Fruit fly (Drosophila melanogaster): ENCODE results near the gene CG6664.

Gene CG6664

dm6 chr3L:17055467-17055877, 39.5 kb upstream of the CG6664 start, which contains the start of gene CG7724 (continued):
- TF ChIP-seq Abd-B (GFP tag; optimal IDR thresholded peaks at IDR 0.05): no peak
- TF ChIP-seq sens (GFP tag): peak; percentile 51
- no peak for TF ChIP-seq z (GFP tag; IDR thresholded peaks at IDR 0.05)
- TF ChIP-seq psq (GFP tag; optimal IDR thresholded peaks at IDR 0.05): no peak
- no peak for TF ChIP-seq CG1602 (GFP tag; optimal IDR thresholded peaks at IDR 0.05)
- TF ChIP-seq CG2199 (GFP tag; IDR thresholded peaks at IDR 0.05): no peak
- no peak for TF ChIP-seq gro (GFP tag; optimal IDR thresholded peaks at IDR 0.05)
- TF ChIP-seq cg (GFP tag; optimal IDR thresholded peaks at IDR 0.05): no peak
- TF ChIP-seq MBD-R2 (GFP tag; IDR thresholded peaks at IDR 0.05): peak; percentile 39; the same call in 1 of the 2 replicates
- TF ChIP-seq mld (GFP tag; IDR thresholded peaks at IDR 0.05; ENCODE audit: partially characterized antibody): peak; percentile 85
- no peak for TF ChIP-seq CG13624 (GFP tag; optimal IDR thresholded peaks at IDR 0.05)
- TF ChIP-seq CG31365 (tag; optimal IDR thresholded peaks at IDR 0.05): no peak
- TF ChIP-seq Awh (GFP tag; IDR thresholded peaks at IDR 0.05): no peak
- 0 out of 2 replicates have a peak, but pooled peaks have one; percentile 31 for TF ChIP-seq CG2129 (GFP tag; IDR thresholded peaks at IDR 0.05; ENCODE audit: partially characterized antibody)
- TF ChIP-seq ase (GFP tag; IDR thresholded peaks at IDR 0.05): peak; percentile 16; the same call in 1 of the 3 replicates
- TF ChIP-seq gt (GFP tag; IDR thresholded peaks at IDR 0.05): no peak
- no peak for TF ChIP-seq CG1832 (GFP tag; optimal IDR thresholded peaks at IDR 0.05)
- TF ChIP-seq sqz (GFP tag; optimal IDR thresholded peaks at IDR 0.05): no peak
- peak; percentile 19 for TF ChIP-seq CG10543 (GFP tag; optimal IDR thresholded peaks at IDR 0.05)
- TF ChIP-seq repo (GFP tag; optimal IDR thresholded peaks at IDR 0.05): peak; percentile 10
- TF ChIP-seq hbn (GFP tag; IDR thresholded peaks at IDR 0.05; ENCODE audit: partially characterized antibody): peak; percentile 74
- no peak for TF ChIP-seq HmgD (GFP tag; optimal IDR thresholded peaks at IDR 0.05)
- no peak for TF ChIP-seq CG1529 (GFP tag; optimal IDR thresholded peaks at IDR 0.05)
- no peak for TF ChIP-seq CG14050 (GFP tag; IDR thresholded peaks at IDR 0.05)
- no peak for TF ChIP-seq salm (tag; optimal IDR thresholded peaks at IDR 0.05)
- TF ChIP-seq wor (GFP tag; IDR thresholded peaks at IDR 0.05): no peak
- no peak for TF ChIP-seq Atf-2 (GFP tag; optimal IDR thresholded peaks at IDR 0.05)
- no peak for TF ChIP-seq CG18764 (GFP tag; optimal IDR thresholded peaks at IDR 0.05)
- no peak; the same call in 2 of the 3 replicates for TF ChIP-seq B-H1 (GFP tag; IDR thresholded peaks at IDR 0.05)
- no peak for TF ChIP-seq CG9797 (GFP tag; optimal IDR thresholded peaks at IDR 0.05)
- no peak for TF ChIP-seq Six4 (GFP tag; optimal IDR thresholded peaks at IDR 0.05)
- TF ChIP-seq Antp (GFP tag; optimal IDR thresholded peaks at IDR 0.05): no peak
- peak; percentile 87 for TF ChIP-seq ato (GFP tag; IDR thresholded peaks at IDR 0.05; ENCODE audit: partially characterized antibody)
- TF ChIP-seq dmrt99B (tag; optimal IDR thresholded peaks at IDR 0.05): peak; percentile 4
- no peak for TF ChIP-seq dati (GFP tag; IDR thresholded peaks at IDR 0.05)
- TF ChIP-seq sima (GFP tag; optimal IDR thresholded peaks at IDR 0.05): no peak
- TF ChIP-seq CG8924 (tag; optimal IDR thresholded peaks at IDR 0.05): no peak
- no peak for TF ChIP-seq CG8290 (GFP tag; optimal IDR thresholded peaks at IDR 0.05)
- TF ChIP-seq CG8290 (tag; optimal IDR thresholded peaks at IDR 0.05): peak in 1 of 2 experiments; percentile 27
- TF ChIP-seq cad (GFP tag; optimal IDR thresholded peaks at IDR 0.05): no peak
- peak; percentile 52 for TF ChIP-seq abd-A (tag; optimal IDR thresholded peaks at IDR 0.05)
- TF ChIP-seq kni (GFP tag; optimal IDR thresholded peaks at IDR 0.05): no peak
- TF ChIP-seq CG11723 (GFP tag; optimal IDR thresholded peaks at IDR 0.05): no peak
- peak; percentile 33; the same call in 1 of the 2 replicates for TF ChIP-seq CG42726 (GFP tag; IDR thresholded peaks at IDR 0.05; ENCODE audit: partially characterized antibody)
- peak; percentile 91 for TF ChIP-seq CG7963 (GFP tag; IDR thresholded peaks at IDR 0.05; ENCODE audit: partially characterized antibody)
- no peak for TF ChIP-seq zfh1 (GFP tag; IDR thresholded peaks at IDR 0.05)
- peak; percentile 85 for TF ChIP-seq Dref (GFP tag; IDR thresholded peaks at IDR 0.05)
- TF ChIP-seq CG13287 (GFP tag; IDR thresholded peaks at IDR 0.05; ENCODE audit: partially characterized antibody): peak; percentile 86
- no peak for TF ChIP-seq Ptx1 (GFP tag; IDR thresholded peaks at IDR 0.05)
- TF ChIP-seq Med (GFP tag): peak; percentile 75
- no peak for TF ChIP-seq CG12219 (GFP tag; optimal IDR thresholded peaks at IDR 0.05)
- TF ChIP-seq CG7928 (GFP tag; optimal IDR thresholded peaks at IDR 0.05): no peak
